Worm (Caenorhabditis elegans): ENCODE results near the gene clec-210.

ce11 chrV:3163143-3163542 is 45.0 kb downstream of the clec-210 start:
- no peak for TF ChIP-seq nhr-237 (tag; optimal IDR thresholded peaks at IDR 0.05)
- no peak for TF ChIP-seq nfya-1 (tag; optimal IDR thresholded peaks at IDR 0.05; ENCODE audit: insufficient read depth)
- no peak for TF ChIP-seq jun-1 (tag; optimal IDR thresholded peaks at IDR 0.05)
- no peak for TF ChIP-seq skn-1 (tag; optimal IDR thresholded peaks at IDR 0.05)

Measured in whole organism, L3 larva.